Worm (Caenorhabditis elegans) whole organism, midembryonic: Measurements from ENCODE around the gene clec-56.

Source experiments
- T22C8.4 ChIP-seq: fragments of 200-800 bp; sonication (Bioruptor generic); IDR thresholded peaks from 2 replicates; pipeline ENCODE4 v1.3.6; 2022; ENCODE audit warnings: missing genetic modification characterization, missing compliant biosample characterization
- flt-1 ChIP-seq: fragments of 200-800 bp; sonication (Bioruptor generic); IDR thresholded peaks from 2 replicates; pipeline ENCODE4 v1.3.6; 2022; ENCODE audit warnings: missing genetic modification characterization, missing compliant biosample characterization
- med-1 ChIP-seq: sonication (generic microtip); optimal IDR thresholded peaks from 2 replicates; lab custom pipeline; 2017; ENCODE audit warnings: missing genetic modification characterization, mild to moderate bottlenecking, missing compliant biosample characterization, antibody characterized with exemption, missing genetic modification reagents; ENCODE audit not compliant: insufficient read depth
- ref-1 ChIP-seq: fragments of 200-800 bp; sonication (Bioruptor generic); conservative IDR thresholded peaks from 2 replicates; pipeline ENCODE4 v1.3.6; 2022; ENCODE audit warnings: missing genetic modification reagents, missing genetic modification characterization, missing compliant biosample characterization
- tab-1 ChIP-seq: fragments of 200-800 bp; sonication (Bioruptor generic); IDR thresholded peaks from 2 replicates; pipeline ENCODE4 v1.3.6; 2022; ENCODE audit warnings: missing genetic modification characterization, missing compliant biosample characterization
- ztf-23 ChIP-seq: fragments of 200-800 bp; sonication (Bioruptor generic); IDR thresholded peaks from 2 replicates; pipeline ENCODE4 v1.3.6; 2022; ENCODE audit warnings: missing genetic modification reagents, missing genetic modification characterization, missing compliant biosample characterization
- ztf-29 ChIP-seq: fragments of 200-800 bp; sonication (Bioruptor generic); IDR thresholded peaks from 2 replicates; pipeline ENCODE4 v1.3.6; 2022; ENCODE audit warnings: missing genetic modification reagents, missing genetic modification characterization, missing compliant biosample characterization

ce11 chrV:14522514-14522913, 48.3 kb downstream of the clec-56 start, which contains the start of gene C53A5.16:
- no peak for TF ChIP-seq ztf-29
- TF ChIP-seq med-1 (GFP tag; lab: Kevin White, UChicago): no peak
- no peak for TF ChIP-seq ref-1
- TF ChIP-seq ztf-23 (GFP tag; lab: Robert Waterston, UW): no peak
- no peak for TF ChIP-seq tab-1 (GFP tag; lab: Robert Waterston, UW)
- no peak for TF ChIP-seq flt-1
- no peak for TF ChIP-seq T22C8.4 (GFP tag; lab: Robert Waterston, UW)
